Worm (Caenorhabditis elegans): Measurements from ENCODE around the gene K10B2.4.

- TF ChIP-seq skn-1 (tag; optimal IDR thresholded peaks at IDR 0.05) (no peak), lin-13 (GFP tag; optimal IDR thresholded peaks at IDR 0.05) (no peak)
These were observed 26.9 kb downstream of the K10B2.4 start, which contains the start of gene ttc-39B for ce11 chrII:6333887-6334286.
